Fruit fly (Drosophila melanogaster) whole organism, embryonic: ENCODE results near the gene Rbp.
A peak's percentile ranks its signal among the peaks of the same experiment; 100 is the strongest.

Experiments
- Bdp1 ChIP-seq: fragments of 200-800 bp; sonication (Bioruptor generic); optimal IDR thresholded peaks from 3 replicates; lab custom pipeline; 2016; ENCODE audit warnings: missing biosample characterization, missing genetic modification characterization
- Bteb2 ChIP-seq: fragments of 200-800 bp; sonication (Bioruptor generic); optimal IDR thresholded peaks from 2 replicates; lab custom pipeline; 2016; ENCODE audit warnings: missing biosample characterization, missing genetic modification characterization
- CG10147 ChIP-seq: fragments of 200-800 bp; sonication (Bioruptor generic); optimal IDR thresholded peaks from 2 replicates; lab custom pipeline; 2019; ENCODE audit warnings: missing biosample characterization, mild to moderate bottlenecking, missing genetic modification characterization, moderate library complexity
- CG10543 ChIP-seq: fragments of 200-800 bp; sonication (Bioruptor generic); optimal IDR thresholded peaks from 3 replicates; lab custom pipeline; 2017; ENCODE audit warnings: missing biosample characterization, mild to moderate bottlenecking, missing genetic modification characterization, moderate library complexity
- CG10979 ChIP-seq: fragments of 200-800 bp; sonication (Bioruptor generic); optimal IDR thresholded peaks from 2 replicates; lab custom pipeline; 2018; ENCODE audit warnings: missing biosample characterization, mild to moderate bottlenecking, missing genetic modification characterization, moderate library complexity
- CG11456 ChIP-seq: fragments of 200-800 bp; sonication (Bioruptor generic); IDR thresholded peaks from 3 replicates; pipeline ENCODE4 v1.3.6; 2022; ENCODE audit warnings: missing biosample characterization, missing genetic modification characterization
- CG15696 ChIP-seq: fragments of 200-800 bp; sonication (Bioruptor generic); optimal IDR thresholded peaks from 2 replicates; lab custom pipeline; 2019; ENCODE audit warnings: missing biosample characterization, mild to moderate bottlenecking, missing genetic modification characterization, moderate library complexity
- CG16813 ChIP-seq: fragments of 200-800 bp; sonication (Bioruptor generic); IDR thresholded peaks from 3 replicates; pipeline ENCODE4 v1.3.6; 2022; ENCODE audit warnings: missing biosample characterization, missing genetic modification characterization; ENCODE audit not compliant: partially characterized antibody
- CG16815 ChIP-seq: fragments of 200-800 bp; sonication (Bioruptor generic); optimal IDR thresholded peaks from 3 replicates; lab custom pipeline; 2017; ENCODE audit warnings: missing biosample characterization, mild to moderate bottlenecking, missing genetic modification characterization
- CG17328 ChIP-seq: fragments of 200-800 bp; sonication (Bioruptor generic); IDR thresholded peaks from 2 replicates; pipeline ENCODE4 v1.3.6; 2022; ENCODE audit warnings: missing biosample characterization, missing genetic modification characterization
- CG17361 ChIP-seq: fragments of 200-800 bp; sonication (Bioruptor generic); IDR thresholded peaks from 3 replicates; pipeline ENCODE4 v1.3.6; 2022; ENCODE audit warnings: missing biosample characterization, missing genetic modification characterization
- CG18599 ChIP-seq: fragments of 200-800 bp; sonication (Bioruptor generic); optimal IDR thresholded peaks from 3 replicates; lab custom pipeline; 2017; ENCODE audit warnings: missing biosample characterization, missing genetic modification characterization, mild to moderate bottlenecking, moderate library complexity, missing genetic modification reagents
- CG18764 ChIP-seq: fragments of 200-800 bp; sonication (Bioruptor generic); optimal IDR thresholded peaks from 3 replicates; lab custom pipeline; 2016; ENCODE audit warnings: missing biosample characterization, missing genetic modification characterization
- CG2120 ChIP-seq: fragments of 200-800 bp; sonication (Bioruptor generic); optimal IDR thresholded peaks from 3 replicates; lab custom pipeline; 2016; ENCODE audit warnings: missing biosample characterization, missing genetic modification characterization
- CG2712 ChIP-seq: fragments of 200-800 bp; optimal IDR thresholded peaks from 3 replicates; lab custom pipeline; 2019; ENCODE audit warnings: missing biosample characterization, mild to moderate bottlenecking, missing genetic modification characterization, moderate library complexity
- CG2875 ChIP-seq: fragments of 200-800 bp; sonication (Bioruptor generic); optimal IDR thresholded peaks from 2 replicates; lab custom pipeline; 2017; ENCODE audit warnings: missing biosample characterization, mild to moderate bottlenecking, missing genetic modification characterization, missing genetic modification reagents
- CG32767 ChIP-seq: fragments of 200-800 bp; sonication (Bioruptor generic); IDR thresholded peaks from 2 replicates; pipeline ENCODE4 v1.3.6; 2022; ENCODE audit warnings: missing biosample characterization, missing genetic modification characterization
- CG34224 ChIP-seq: fragments of 200-800 bp; sonication (Bioruptor generic); IDR thresholded peaks from 3 replicates; pipeline ENCODE4 v1.3.6; 2022; ENCODE audit warnings: missing biosample characterization, missing genetic modification characterization; ENCODE audit not compliant: partially characterized antibody
- CG4282 ChIP-seq: fragments of 200-800 bp; sonication (Bioruptor generic); optimal IDR thresholded peaks from 2 replicates; lab custom pipeline; 2016; ENCODE audit warnings: missing biosample characterization, missing genetic modification characterization
- CG4328 ChIP-seq: fragments of 200-800 bp; sonication (Bioruptor generic); optimal IDR thresholded peaks from 3 replicates; lab custom pipeline; 2017; ENCODE audit warnings: missing biosample characterization, missing genetic modification reagents, missing genetic modification characterization
- CG6175 ChIP-seq: fragments of 200-800 bp; sonication (Bioruptor generic); IDR thresholded peaks from 3 replicates; pipeline ENCODE4 v1.3.6; 2022; ENCODE audit warnings: missing biosample characterization, missing genetic modification characterization
- CG6272 ChIP-seq: fragments of 200-800 bp; sonication (Bioruptor generic); IDR thresholded peaks from 2 replicates; pipeline ENCODE4 v1.3.6; 2022; ENCODE audit warnings: missing biosample characterization, missing genetic modification characterization
- CG7556 ChIP-seq: fragments of 200-800 bp; sonication (Bioruptor generic); optimal IDR thresholded peaks from 2 replicates; lab custom pipeline; 2017; ENCODE audit warnings: missing biosample characterization, mild to moderate bottlenecking, missing genetic modification characterization
- CG9727 ChIP-seq: fragments of 200-800 bp; sonication (Bioruptor generic); optimal IDR thresholded peaks from 3 replicates; lab custom pipeline; 2017; ENCODE audit warnings: missing biosample characterization, mild to moderate bottlenecking, missing genetic modification characterization
- CTCF ChIP-seq: fragments of 200-800 bp; sonication (Bioruptor generic); optimal IDR thresholded peaks from 2 replicates; lab custom pipeline; 2017; ENCODE audit warnings: missing biosample characterization, mild to moderate bottlenecking, missing genetic modification characterization, moderate library complexity
- CrebB ChIP-seq: fragments of 200-800 bp; sonication (Bioruptor generic); optimal IDR thresholded peaks from 3 replicates; lab custom pipeline; 2018; ENCODE audit warnings: missing biosample characterization, mild to moderate bottlenecking, missing genetic modification characterization
- Dbx ChIP-seq: fragments of 200-800 bp; sonication (Bioruptor generic); IDR thresholded peaks from 3 replicates; pipeline ENCODE4 v1.3.6; 2022; ENCODE audit warnings: missing biosample characterization, missing genetic modification characterization
- Doc3 ChIP-seq: fragments of 200-800 bp; sonication (Bioruptor generic); IDR thresholded peaks from 3 replicates; pipeline ENCODE4 v1.3.6; 2022; ENCODE audit warnings: missing biosample characterization, missing genetic modification characterization; ENCODE audit not compliant: partially characterized antibody
- ERR ChIP-seq: fragments of 200-800 bp; sonication (Bioruptor generic); optimal IDR thresholded peaks from 2 replicates; lab custom pipeline; 2016; ENCODE audit warnings: missing biosample characterization, missing genetic modification characterization
- Ets65A ChIP-seq: fragments of 200-800 bp; sonication (Bioruptor generic); peaks from one replicate; lab custom pipeline; 2016; ENCODE audit warnings: missing biosample characterization, missing genetic modification characterization
- Fer1 ChIP-seq: fragments of 200-800 bp; sonication (Bioruptor generic); optimal IDR thresholded peaks from 2 replicates; lab custom pipeline; 2017; ENCODE audit warnings: missing biosample characterization, mild to moderate bottlenecking, missing genetic modification characterization
- Fer3 ChIP-seq: fragments of 200-800 bp; sonication (Bioruptor generic); optimal IDR thresholded peaks from 2 replicates; lab custom pipeline; 2018; ENCODE audit warnings: missing biosample characterization, mild to moderate bottlenecking, missing genetic modification characterization, moderate library complexity
- Hand ChIP-seq: fragments of 200-800 bp; sonication (Bioruptor generic); optimal IDR thresholded peaks from 2 replicates; lab custom pipeline; 2017; ENCODE audit warnings: mild to moderate bottlenecking, missing biosample characterization, missing genetic modification reagents, missing genetic modification characterization
- Lim3 ChIP-seq: fragments of 200-800 bp; sonication (Bioruptor generic); IDR thresholded peaks from 2 replicates; pipeline ENCODE4 v1.3.6; 2022; ENCODE audit warnings: missing biosample characterization, missing genetic modification characterization
- Max ChIP-seq: fragments of 200-800 bp; sonication (Bioruptor generic); optimal IDR thresholded peaks from 2 replicates; lab custom pipeline; 2016; ENCODE audit warnings: missing biosample characterization, mild to moderate bottlenecking, missing genetic modification characterization
- Mes4 ChIP-seq: fragments of 200-800 bp; sonication (Bioruptor generic); optimal IDR thresholded peaks from 2 replicates; lab custom pipeline; 2016; ENCODE audit warnings: missing biosample characterization, missing genetic modification characterization
- Nf-YC ChIP-seq: fragments of 200-800 bp; optimal IDR thresholded peaks from 3 replicates; lab custom pipeline; 2019; ENCODE audit warnings: missing biosample characterization, mild to moderate bottlenecking, missing genetic modification characterization, moderate library complexity
- amos ChIP-seq: fragments of 200-800 bp; sonication (Bioruptor generic); IDR thresholded peaks from 2 replicates; pipeline ENCODE4 v1.3.6; 2022; ENCODE audit warnings: missing biosample characterization, missing genetic modification characterization; ENCODE audit not compliant: partially characterized antibody
- ap ChIP-seq: fragments of 200-800 bp; sonication (Bioruptor generic); IDR thresholded peaks from 2 replicates; pipeline ENCODE4 v1.3.6; 2022; ENCODE audit warnings: missing biosample characterization, missing genetic modification characterization
- bab2 ChIP-seq: fragments of 200-800 bp; sonication (Bioruptor generic); optimal IDR thresholded peaks from 2 replicates; lab custom pipeline; 2016; ENCODE audit warnings: missing biosample characterization, missing genetic modification characterization
- bbx ChIP-seq: fragments of 200-800 bp; sonication (Bioruptor generic); IDR thresholded peaks from 2 replicates; pipeline ENCODE4 v1.3.6; 2022; ENCODE audit warnings: missing biosample characterization, missing genetic modification characterization; ENCODE audit not compliant: partially characterized antibody
- crc ChIP-seq: fragments of 200-800 bp; sonication (Bioruptor generic); optimal IDR thresholded peaks from 2 replicates; lab custom pipeline; 2016; ENCODE audit warnings: missing biosample characterization, missing genetic modification characterization
- crp ChIP-seq, 2 experiments: fragments of 200-800 bp; sonication (Bioruptor generic); optimal IDR thresholded peaks; 2 replicates in 1 of 2; 3 replicates in 1 of 2; lab custom pipeline; 2017; ENCODE audit warnings: missing biosample characterization in 2 of 2, missing genetic modification characterization in 2 of 2, mild to moderate bottlenecking in 1 of 2, moderate library complexity in 1 of 2
- ftz-f1 ChIP-seq: fragments of 200-800 bp; sonication (Bioruptor generic); optimal IDR thresholded peaks from 2 replicates; lab custom pipeline; 2016; ENCODE audit warnings: missing biosample characterization, missing genetic modification characterization
- h ChIP-seq: fragments of >200 bp; optimal IDR thresholded peaks from 2 replicates; lab custom pipeline; 2017
- pho ChIP-seq: fragments of 200-800 bp; sonication (Bioruptor generic); optimal IDR thresholded peaks from 2 replicates; lab custom pipeline; 2016; ENCODE audit warnings: missing biosample characterization, missing genetic modification characterization
- row ChIP-seq: fragments of 200-800 bp; sonication (Bioruptor generic); IDR thresholded peaks from 3 replicates; pipeline ENCODE4 v1.3.6; 2022; ENCODE audit warnings: missing biosample characterization, missing genetic modification characterization
- seq ChIP-seq: fragments of 200-800 bp; sonication (Bioruptor generic); IDR thresholded peaks from 2 replicates; pipeline ENCODE4 v1.3.6; 2022; ENCODE audit warnings: missing biosample characterization, missing genetic modification characterization
- sima ChIP-seq: fragments of 200-800 bp; sonication (Bioruptor generic); optimal IDR thresholded peaks from 2 replicates; lab custom pipeline; 2016; ENCODE audit warnings: missing biosample characterization, missing genetic modification characterization
- tio ChIP-seq: fragments of 200-800 bp; sonication (Bioruptor generic); optimal IDR thresholded peaks from 2 replicates; lab custom pipeline; 2017; ENCODE audit warnings: missing biosample characterization, missing genetic modification characterization, inconsistent platforms
- zf30C ChIP-seq: fragments of 200-800 bp; sonication (Bioruptor generic); optimal IDR thresholded peaks from 3 replicates; lab custom pipeline; 2018; ENCODE audit warnings: missing biosample characterization, mild to moderate bottlenecking, missing genetic modification characterization

Rbp gene

dm6 chr3R:15420375-15420931 is 46.0 kb downstream of the Rbp start (continued):
- TF ChIP-seq CG11456 (GFP tag; lab: Robert Waterston, UW), result 0 out of 3 replicates have a peak, but pooled peaks have one; percentile 28
- TF ChIP-seq CG17361 (GFP tag; lab: Robert Waterston, UW), result no peak
- TF ChIP-seq ap (GFP tag; lab: Robert Waterston, UW), result no peak
- TF ChIP-seq tio (GFP tag; lab: Kevin White, UChicago), result no peak
- TF ChIP-seq crp (GFP tag; optimal IDR thresholded peaks at IDR 0.05; lab: Kevin White, UChicago), result no peak
- TF ChIP-seq pho (GFP tag; lab: Kevin White, UChicago), result no peak
- TF ChIP-seq CG9727 (GFP tag; lab: Kevin White, UChicago), result no peak
- TF ChIP-seq CG16815 (GFP tag; lab: Kevin White, UChicago), result no peak
- TF ChIP-seq CG6175 (GFP tag; lab: Robert Waterston, UW), result no peak
- TF ChIP-seq Fer1 (GFP tag; lab: Kevin White, UChicago), result no peak
- no peak for TF ChIP-seq Bdp1 (GFP tag; lab: Kevin White, UChicago)
- no peak for TF ChIP-seq sima (GFP tag; lab: Kevin White, UChicago)
- TF ChIP-seq CG32767 (GFP tag; lab: Robert Waterston, UW), result peak; percentile 74
- peak; percentile 4 for TF ChIP-seq CG10543
- no peak for TF ChIP-seq CG7556 (GFP tag; lab: Kevin White, UChicago)
- no peak; the same call in 2 of the 3 replicates for TF ChIP-seq CG16813
- TF ChIP-seq Nf-YC (tag; lab: Kevin White, UChicago), result peak; percentile 39
- TF ChIP-seq CG4328 (GFP tag; lab: Kevin White, UChicago), result no peak
- no peak for TF ChIP-seq CG2712 (tag; lab: Kevin White, UChicago)
- no peak for TF ChIP-seq amos (GFP tag; lab: Robert Waterston, UW)
- TF ChIP-seq CG18599 (GFP tag; lab: Kevin White, UChicago), result peak; percentile 14
- no peak for TF ChIP-seq h
- TF ChIP-seq Lim3 (GFP tag; lab: Robert Waterston, UW), result no peak
- peak; percentile 49 for TF ChIP-seq Ets65A (GFP tag; lab: Kevin White, UChicago)
- no peak for TF ChIP-seq ERR (GFP tag; lab: Kevin White, UChicago)
- TF ChIP-seq CG34224 (GFP tag; lab: Robert Waterston, UW), result no peak
- TF ChIP-seq CG2875 (GFP tag; lab: Kevin White, UChicago), result no peak
- peak; percentile 79 for TF ChIP-seq seq
- TF ChIP-seq zf30C, result peak; percentile 95
- 0 out of 2 replicates have a peak, but pooled peaks have one; percentile 39 for TF ChIP-seq bbx (GFP tag; lab: Robert Waterston, UW)
- no peak for TF ChIP-seq CG18764 (GFP tag; lab: Kevin White, UChicago)
- 0 out of 3 replicates have a peak, but pooled peaks have one; percentile 37 for TF ChIP-seq Dbx (GFP tag; lab: Robert Waterston, UW)
- no peak for TF ChIP-seq CG2120 (GFP tag; lab: Kevin White, UChicago)
- no peak for TF ChIP-seq Mes4 (GFP tag; lab: Kevin White, UChicago)
- TF ChIP-seq CG4282 (GFP tag; lab: Kevin White, UChicago), result no peak
- no peak for TF ChIP-seq CrebB (tag; lab: Kevin White, UChicago)
- TF ChIP-seq Doc3 (GFP tag; lab: Robert Waterston, UW), result no peak
- no peak for TF ChIP-seq bab2 (GFP tag; lab: Kevin White, UChicago)
- no peak for TF ChIP-seq crc (GFP tag; lab: Kevin White, UChicago)
- TF ChIP-seq CG10147 (GFP tag; lab: Kevin White, UChicago), result no peak
- TF ChIP-seq Fer3 (tag; lab: Kevin White, UChicago), result no peak
- TF ChIP-seq Bteb2, result no peak
- TF ChIP-seq Hand (GFP tag; lab: Kevin White, UChicago), result peak; percentile 42
- TF ChIP-seq ftz-f1 (GFP tag; lab: Kevin White, UChicago), result no peak
- TF ChIP-seq row (GFP tag; lab: Robert Waterston, UW), result no peak
- TF ChIP-seq CG17328, result peak; percentile 15; the same call in 1 of the 2 replicates
- TF ChIP-seq Max (GFP tag; lab: Kevin White, UChicago), result no peak
- TF ChIP-seq CG6272 (GFP tag; lab: Robert Waterston, UW), result no peak
- TF ChIP-seq CG10979 (tag; lab: Kevin White, UChicago), result no peak
- no peak for TF ChIP-seq CTCF (GFP tag; lab: Kevin White, UChicago)
- TF ChIP-seq CG15696 (tag; lab: Kevin White, UChicago), result no peak
